Worm (Caenorhabditis elegans) whole organism, late embryonic: ENCODE data around the gene F48E3.2.

ENCODE experiments used
- C38D4.7 ChIP-seq: fragments of 200-800 bp; sonication (Bioruptor generic); optimal IDR thresholded peaks from 2 replicates; lab custom pipeline; 2018; ENCODE audit warnings: mild to moderate bottlenecking, missing genetic modification characterization, moderate library complexity, missing compliant biosample characterization
- F13H6.1 ChIP-seq: sonication (generic microtip); optimal IDR thresholded peaks from 2 replicates; lab custom pipeline; 2016; ENCODE audit warnings: missing genetic modification characterization, missing compliant biosample characterization
- T23F11.4 ChIP-seq: fragments of 200-800 bp; sonication (Bioruptor generic); optimal IDR thresholded peaks from 2 replicates; lab custom pipeline; 2018; ENCODE audit warnings: mild to moderate bottlenecking, missing genetic modification characterization, missing compliant biosample characterization
- Y22D7AL.16 ChIP-seq: sonication (generic microtip); optimal IDR thresholded peaks from 2 replicates; lab custom pipeline; 2016; ENCODE audit warnings: missing genetic modification characterization, missing compliant biosample characterization
- ahr-1 ChIP-seq: sonication (generic microtip); optimal IDR thresholded peaks from 2 replicates; lab custom pipeline; 2016; ENCODE audit warnings: missing genetic modification characterization, missing compliant biosample characterization
- ama-1 ChIP-seq: fragments of 150-350 bp; optimal IDR thresholded peaks from 2 replicates; lab custom pipeline; 2014
- ceh-14 ChIP-seq: sonication (generic microtip); optimal IDR thresholded peaks from 2 replicates; lab custom pipeline; 2016; ENCODE audit warnings: missing genotype, missing genetic modification characterization, missing compliant biosample characterization
- ceh-18 ChIP-seq: sonication (generic microtip); optimal IDR thresholded peaks from 2 replicates; lab custom pipeline; 2016; ENCODE audit warnings: missing genetic modification characterization, missing compliant biosample characterization
- ceh-19 ChIP-seq: fragments of 200-800 bp; sonication (Bioruptor generic); optimal IDR thresholded peaks from 2 replicates; lab custom pipeline; 2018; ENCODE audit warnings: mild to moderate bottlenecking, missing genetic modification characterization, missing compliant biosample characterization
- ceh-22 ChIP-seq: sonication (generic microtip); optimal IDR thresholded peaks from 2 replicates; lab custom pipeline; 2017; ENCODE audit warnings: missing biosample characterization, missing genetic modification characterization
- ceh-24 ChIP-seq: sonication (generic microtip); optimal IDR thresholded peaks from 2 replicates; lab custom pipeline; 2016; ENCODE audit warnings: mild to moderate bottlenecking, missing genetic modification characterization, missing compliant biosample characterization
- ceh-31 ChIP-seq: sonication (generic microtip); optimal IDR thresholded peaks from 2 replicates; lab custom pipeline; 2016; ENCODE audit warnings: missing genetic modification characterization, missing compliant biosample characterization
- ceh-45 ChIP-seq: fragments of 200-800 bp; sonication (Bioruptor generic); IDR thresholded peaks from 2 replicates; pipeline ENCODE4 v1.3.6; 2022; ENCODE audit warnings: missing genetic modification reagents, missing genetic modification characterization, missing compliant biosample characterization
- ceh-48 ChIP-seq: sonication (generic microtip); optimal IDR thresholded peaks from 2 replicates; lab custom pipeline; 2016; ENCODE audit warnings: missing genetic modification characterization, inconsistent platforms, missing compliant biosample characterization
- ceh-6 ChIP-seq: fragments of 200-800 bp; sonication (Bioruptor generic); optimal IDR thresholded peaks from 2 replicates; lab custom pipeline; 2018; ENCODE audit warnings: mild to moderate bottlenecking, missing genetic modification characterization, missing compliant biosample characterization
- ceh-9 ChIP-seq: sonication (generic microtip); optimal IDR thresholded peaks from 2 replicates; lab custom pipeline; 2016; ENCODE audit warnings: mild to moderate bottlenecking, missing genetic modification characterization, inconsistent platforms, missing compliant biosample characterization
- che-1 ChIP-seq: sonication (generic microtip); optimal IDR thresholded peaks from 2 replicates; lab custom pipeline; 2016; ENCODE audit warnings: mild to moderate bottlenecking, missing genetic modification characterization, missing compliant biosample characterization
- dmd-4 ChIP-seq: sonication (generic microtip); optimal IDR thresholded peaks from 2 replicates; lab custom pipeline; 2016; ENCODE audit warnings: borderline replicate concordance, missing genetic modification characterization, missing compliant biosample characterization
- dve-1 ChIP-seq: sonication (generic microtip); optimal IDR thresholded peaks from 2 replicates; lab custom pipeline; 2017; ENCODE audit warnings: antibody characterized with exemption, mild to moderate bottlenecking, missing genetic modification characterization, missing compliant biosample characterization
- eyg-1 ChIP-seq: sonication (generic microtip); optimal IDR thresholded peaks from 2 replicates; lab custom pipeline; 2016; ENCODE audit warnings: missing genotype, missing genetic modification characterization, missing compliant biosample characterization
- fkh-10 ChIP-seq: fragments of 150-350 bp; optimal IDR thresholded peaks from 2 replicates; lab custom pipeline; 2014; ENCODE audit warnings: missing biosample characterization, missing genetic modification reagents, missing genetic modification characterization
- gmeb-2 ChIP-seq: sonication (generic microtip); optimal IDR thresholded peaks from 2 replicates; lab custom pipeline; 2016; ENCODE audit warnings: missing genetic modification characterization, inconsistent platforms, missing compliant biosample characterization
- hlh-13 ChIP-seq: fragments of 200-800 bp; sonication (Bioruptor generic); optimal IDR thresholded peaks from 2 replicates; lab custom pipeline; 2018; ENCODE audit warnings: mild to moderate bottlenecking, missing genetic modification characterization, missing compliant biosample characterization
- hlh-15 ChIP-seq: sonication (generic microtip); optimal IDR thresholded peaks from 2 replicates; lab custom pipeline; 2016; ENCODE audit warnings: missing genetic modification characterization, missing compliant biosample characterization
- hlh-30 ChIP-seq: sonication (generic microtip); optimal IDR thresholded peaks from 2 replicates; lab custom pipeline; 2017; ENCODE audit warnings: antibody characterized with exemption, missing genetic modification characterization, missing compliant biosample characterization; ENCODE audit not compliant: insufficient read depth
- hlh-8 ChIP-seq: sonication (generic microtip); optimal IDR thresholded peaks from 2 replicates; lab custom pipeline; 2016; ENCODE audit warnings: missing genotype, missing genetic modification characterization, missing compliant biosample characterization
- lim-6 ChIP-seq: sonication (generic microtip); optimal IDR thresholded peaks from 2 replicates; lab custom pipeline; 2016; ENCODE audit warnings: missing genetic modification characterization, missing compliant biosample characterization
- lin-11 ChIP-seq: fragments of 200-800 bp; sonication (Bioruptor generic); optimal IDR thresholded peaks from 2 replicates; lab custom pipeline; 2018; ENCODE audit warnings: mild to moderate bottlenecking, missing genetic modification characterization, missing compliant biosample characterization
- nfya-1 ChIP-seq: sonication (generic microtip); optimal IDR thresholded peaks from 2 replicates; lab custom pipeline; 2017; ENCODE audit warnings: missing genetic modification characterization, mild to moderate bottlenecking, missing compliant biosample characterization, antibody characterized with exemption, moderate library complexity
- nhr-232 ChIP-seq: sonication (generic microtip); optimal IDR thresholded peaks from 2 replicates; lab custom pipeline; 2016; ENCODE audit warnings: missing genetic modification characterization, missing compliant biosample characterization
- npax-4 ChIP-seq: sonication (generic microtip); optimal IDR thresholded peaks from 2 replicates; lab custom pipeline; 2016; ENCODE audit warnings: missing genetic modification characterization, missing compliant biosample characterization
- pag-3 ChIP-seq: sonication (generic microtip); optimal IDR thresholded peaks from 2 replicates; lab custom pipeline; 2016; ENCODE audit warnings: missing compliant biosample characterization, missing genetic modification characterization, borderline replicate concordance
- pax-1 ChIP-seq: fragments of 150-350 bp; optimal IDR thresholded peaks from 2 replicates; lab custom pipeline; 2014; ENCODE audit warnings: missing biosample characterization, missing genetic modification characterization
- pha-2 ChIP-seq: sonication (generic microtip); optimal IDR thresholded peaks from 2 replicates; lab custom pipeline; 2017; ENCODE audit warnings: mild to moderate bottlenecking, missing genetic modification characterization, missing compliant biosample characterization
- pros-1 ChIP-seq: fragments of 150-350 bp; optimal IDR thresholded peaks from 2 replicates; lab custom pipeline; 2014; ENCODE audit warnings: missing biosample characterization, missing genetic modification reagents, missing genetic modification characterization
- ref-2 ChIP-seq: sonication (generic microtip); optimal IDR thresholded peaks from 2 replicates; lab custom pipeline; 2016; ENCODE audit warnings: missing genetic modification characterization, missing compliant biosample characterization
- rnt-1 ChIP-seq: sonication (generic microtip); optimal IDR thresholded peaks from 2 replicates; lab custom pipeline; 2016; ENCODE audit warnings: missing genetic modification characterization, missing compliant biosample characterization
- sox-2 ChIP-seq: fragments of 200-800 bp; sonication (Bioruptor generic); IDR thresholded peaks from 2 replicates; pipeline ENCODE4 v1.3.6; 2022; ENCODE audit warnings: missing genetic modification reagents, missing genetic modification characterization, missing compliant biosample characterization
- sox-4 ChIP-seq: sonication (generic microtip); optimal IDR thresholded peaks from 2 replicates; lab custom pipeline; 2017; ENCODE audit warnings: mild to moderate bottlenecking, missing genetic modification characterization, inconsistent platforms, missing compliant biosample characterization
- syd-9 ChIP-seq: sonication (generic microtip); optimal IDR thresholded peaks from 2 replicates; lab custom pipeline; 2016; ENCODE audit warnings: mild to moderate bottlenecking, missing genetic modification characterization, moderate library complexity, missing compliant biosample characterization
- ttx-3 ChIP-seq: sonication (generic microtip); optimal IDR thresholded peaks from 2 replicates; lab custom pipeline; 2016; ENCODE audit warnings: missing genetic modification reagents, missing genetic modification characterization, missing compliant biosample characterization
- unc-3 ChIP-seq, 2 experiments: fragments of 200-800 bp in 1 of 2; sonication (Bioruptor generic) in 1 of 2; sonication (generic microtip) in 1 of 2; conservative IDR thresholded peaks in 1 of 2; optimal IDR thresholded peaks in 1 of 2; 2 replicates each; pipeline versions ENCODE4 v1.3.6 to Lab custom; 2016 to 2022; ENCODE audit warnings: missing compliant biosample characterization in 2 of 2, missing genetic modification characterization in 2 of 2, missing genetic modification reagents in 1 of 2
- unc-55 ChIP-seq: sonication (generic microtip); optimal IDR thresholded peaks from 2 replicates; lab custom pipeline; 2017; ENCODE audit warnings: missing biosample characterization, missing genetic modification reagents, missing genetic modification characterization
- unc-86 ChIP-seq: sonication (generic microtip); optimal IDR thresholded peaks from 2 replicates; lab custom pipeline; 2016; ENCODE audit warnings: missing genetic modification characterization, missing compliant biosample characterization
- zip-5 ChIP-seq: sonication (generic microtip); optimal IDR thresholded peaks from 2 replicates; lab custom pipeline; 2016; ENCODE audit warnings: missing genetic modification characterization, missing compliant biosample characterization
- ztf-16 ChIP-seq: sonication (generic microtip); optimal IDR thresholded peaks from 2 replicates; lab custom pipeline; 2017; ENCODE audit warnings: missing genetic modification characterization, missing compliant biosample characterization

Gene F48E3.2

ce11 chrX:7507141-7507540, 14.2 kb upstream of the F48E3.2 start:
- TF ChIP-seq nhr-232 (tag; lab: Kevin White, UChicago) (no peak), Y22D7AL.16 (tag; lab: Kevin White, UChicago) (no peak), unc-3 (GFP tag; conservative IDR thresholded peaks at IDR 0.05; lab: Robert Waterston, UW) (no peak), unc-3 (tag; optimal IDR thresholded peaks at IDR 0.05; lab: Kevin White, UChicago) (no peak), ceh-18 (tag; lab: Kevin White, UChicago) (no peak), fkh-10 (GFP tag; lab: Kevin White, UChicago) (no peak), pros-1 (tag; lab: Kevin White, UChicago) (no peak), ceh-6 (GFP tag; lab: Kevin White, UChicago) (no peak), ceh-14 (tag; lab: Kevin White, UChicago) (no peak), ceh-9 (tag; lab: Kevin White, UChicago) (no peak), C38D4.7 (GFP tag; lab: Kevin White, UChicago) (no peak), hlh-15 (no peak), unc-86 (tag; lab: Kevin White, UChicago) (no peak), pha-2 (tag; lab: Kevin White, UChicago) (no peak), zip-5 (tag; lab: Kevin White, UChicago) (no peak), hlh-13 (GFP tag; lab: Kevin White, UChicago) (no peak), ceh-22 (no peak), pax-1 (no peak), npax-4 (tag; lab: Kevin White, UChicago) (no peak), sox-2 (GFP tag; lab: Robert Waterston, UW) (no peak), dmd-4 (no peak)

- TF ChIP-seq unc-55 (no peak), ttx-3 (no peak)
Measured at ce11 chrX:7506533-7506932, 13.6 kb upstream of the F48E3.2 start, which contains the start of gene lgc-11. TSS of gene lgc-11 (minus strand) at chrX:7506633.

ce11 chrX:7502807-7503206, 9.9 kb upstream of the F48E3.2 start, which contains the start of gene F48E3.6:
TSS of gene F48E3.6 (minus strand) at chrX:7502907.
- TF ChIP-seq ttx-3 (no peak), ceh-45 (GFP tag; lab: Robert Waterston, UW) (no peak), ceh-22 (no peak), ahr-1 (tag; lab: Kevin White, UChicago) (no peak), F13H6.1 (tag; lab: Kevin White, UChicago) (no peak), unc-3 (GFP tag; conservative IDR thresholded peaks at IDR 0.05; lab: Robert Waterston, UW) (no peak), unc-3 (tag; optimal IDR thresholded peaks at IDR 0.05; lab: Kevin White, UChicago) (no peak), ref-2 (tag; lab: Kevin White, UChicago) (no peak), ceh-19 (GFP tag; lab: Kevin White, UChicago) (no peak), dve-1 (tag; lab: Kevin White, UChicago) (no peak), ceh-9 (tag; lab: Kevin White, UChicago) (no peak), lin-11 (tag; lab: Kevin White, UChicago) (no peak), hlh-30 (tag; lab: Kevin White, UChicago) (no peak), ztf-16 (tag; lab: Kevin White, UChicago) (no peak), ama-1 (no peak), hlh-8 (tag; lab: Kevin White, UChicago) (no peak), zip-5 (tag; lab: Kevin White, UChicago) (no peak), pag-3 (tag; lab: Kevin White, UChicago) (no peak), ceh-24 (no peak), eyg-1 (tag; lab: Kevin White, UChicago) (no peak)
- TF ChIP-seq, all 69 proteins: peak for 0

ce11 chrX:7500970-7501369, 8.1 kb upstream of the F48E3.2 start, which contains the start of gene uggt-1:
TSS of gene uggt-1 (minus strand) at chrX:7500982.
- TF ChIP-seq ceh-9 (tag; lab: Kevin White, UChicago) (no peak), pros-1 (tag; lab: Kevin White, UChicago) (peak; percentile 86), unc-55 (no peak), C38D4.7 (GFP tag; lab: Kevin White, UChicago) (no peak), hlh-13 (GFP tag; lab: Kevin White, UChicago) (no peak), ceh-31 (tag; lab: Kevin White, UChicago) (peak; percentile 87), syd-9 (tag; lab: Kevin White, UChicago) (peak; percentile 26), lim-6 (no peak), sox-4 (tag; lab: Kevin White, UChicago) (peak; percentile 28), F13H6.1 (tag; lab: Kevin White, UChicago) (no peak), gmeb-2 (tag; lab: Kevin White, UChicago) (no peak), rnt-1 (tag; lab: Kevin White, UChicago) (peak; percentile 54), hlh-8 (tag; lab: Kevin White, UChicago) (no peak), ceh-48 (tag; lab: Kevin White, UChicago) (peak; percentile 44), nfya-1 (tag; lab: Kevin White, UChicago) (peak; percentile 86), che-1 (tag; lab: Kevin White, UChicago) (no peak), dmd-4 (no peak), nhr-232 (tag; lab: Kevin White, UChicago) (no peak), hlh-30 (tag; lab: Kevin White, UChicago) (peak; percentile 78), T23F11.4 (peak; percentile 52)
